Fruit fly (Drosophila melanogaster): ENCODE results near the gene PolG1.

Gene PolG1

dm6 chr2L:13835002-13835910, 7.7 kb upstream of the PolG1 start, which contains the start of the genes mRpS23 and CenG1A (continued):
- TF ChIP-seq Antp (GFP tag; optimal IDR thresholded peaks at IDR 0.05) (peak; percentile 100), Sox102F (GFP tag; optimal IDR thresholded peaks at IDR 0.05) (peak; percentile 100), CG6654 (GFP tag; optimal IDR thresholded peaks at IDR 0.05) (peak; percentile 95), Hsf (GFP tag; optimal IDR thresholded peaks at IDR 0.05) (peak; percentile 100), bcd (GFP tag; optimal IDR thresholded peaks at IDR 0.05) (peak; percentile 100), CG11696 (GFP tag; IDR thresholded peaks at IDR 0.05) (peak; percentile 99), odd (GFP tag; optimal IDR thresholded peaks at IDR 0.05) (peak; percentile 100), ttk (GFP tag; IDR thresholded peaks at IDR 0.05) (peak; percentile 100), CG8478 (optimal IDR thresholded peaks at IDR 0.05) (no peak), NC2α (GFP tag; optimal IDR thresholded peaks at IDR 0.05) (peak; percentile 99), Adf1 (GFP tag; IDR thresholded peaks at IDR 0.05) (peak; percentile 95), CG8359 (GFP tag; optimal IDR thresholded peaks at IDR 0.05; ENCODE audit: borderline replicate concordance) (peak; percentile 97), pb (GFP tag; optimal IDR thresholded peaks at IDR 0.05) (peak; percentile 99), CG15479 (GFP tag; optimal IDR thresholded peaks at IDR 0.05) (peak; percentile 80), CG1233 (GFP tag; optimal IDR thresholded peaks at IDR 0.05) (peak; percentile 100), Lhr (GFP tag; optimal IDR thresholded peaks at IDR 0.05) (peak; percentile 99), Trl (optimal IDR thresholded peaks at IDR 0.05) (no peak), Trl (GFP tag; optimal IDR thresholded peaks at IDR 0.05) (peak; percentile 100), Sox100B (GFP tag; optimal IDR thresholded peaks at IDR 0.05) (peak; percentile 99), Fer3 (tag; optimal IDR thresholded peaks at IDR 0.05) (peak; percentile 100), mirr (GFP tag; optimal IDR thresholded peaks at IDR 0.05) (peak; percentile 100), Dek (tag; optimal IDR thresholded peaks at IDR 0.05) (peak; percentile 100), HHEX (GFP tag; optimal IDR thresholded peaks at IDR 0.05) (peak; percentile 100), CG2889 (GFP tag; IDR thresholded peaks at IDR 0.05) (peak; percentile 100), CG14965 (GFP tag; optimal IDR thresholded peaks at IDR 0.05; ENCODE audit: borderline replicate concordance) (peak; percentile 93), tll (GFP tag; optimal IDR thresholded peaks at IDR 0.05) (peak; percentile 53 to 80), NfI (GFP tag; optimal IDR thresholded peaks at IDR 0.05) (peak; percentile 100), Vsx1 (GFP tag; optimal IDR thresholded peaks at IDR 0.05) (peak; percentile 99), da (GFP tag; optimal IDR thresholded peaks at IDR 0.05) (peak; percentile 99), PHDP (tag; optimal IDR thresholded peaks at IDR 0.05) (peak; percentile 100), Rfx (GFP tag; IDR thresholded peaks at IDR 0.05) (peak; percentile 100), Deaf1 (tag; optimal IDR thresholded peaks at IDR 0.05) (peak; percentile 91), Xrp1 (GFP tag; IDR thresholded peaks at IDR 0.05) (peak; percentile 100), CG6791 (GFP tag; IDR thresholded peaks at IDR 0.05; ENCODE audit: partially characterized antibody) (peak; percentile 74), CG18011 (GFP tag; optimal IDR thresholded peaks at IDR 0.05) (peak; percentile 94), CG10959 (GFP tag; IDR thresholded peaks at IDR 0.05) (peak; percentile 100), jumu (GFP tag; optimal IDR thresholded peaks at IDR 0.05) (peak; percentile 100), CG10462 (GFP tag; optimal IDR thresholded peaks at IDR 0.05) (peak; percentile 99), sna (GFP tag; IDR thresholded peaks at IDR 0.05; ENCODE audit: partially characterized antibody) (peak; percentile 85), ci (GFP tag; IDR thresholded peaks at IDR 0.05) (peak; percentile 100), Neu2 (GFP tag; optimal IDR thresholded peaks at IDR 0.05; ENCODE audit: borderline replicate concordance) (peak; percentile 98), CG9437 (GFP tag; optimal IDR thresholded peaks at IDR 0.05) (peak; percentile 96), sug (tag; optimal IDR thresholded peaks at IDR 0.05) (peak; percentile 99), tna (GFP tag; IDR thresholded peaks at IDR 0.05; ENCODE audit: partially characterized antibody) (peak; percentile 53), CG33557 (GFP tag; optimal IDR thresholded peaks at IDR 0.05) (peak; percentile 99), twi (tag; optimal IDR thresholded peaks at IDR 0.05) (peak; percentile 98), CG4424 (GFP tag; optimal IDR thresholded peaks at IDR 0.05) (peak; percentile 100), Myb (GFP tag; optimal IDR thresholded peaks at IDR 0.05) (peak; percentile 96)

Measured in whole organism, embryonic.